Fruit fly (Drosophila melanogaster) whole organism, pupa: Measurements from ENCODE around the gene Lamtor3.

Source experiments
- CG10348 ChIP-seq: fragments of 200-800 bp; sonication (Bioruptor generic); IDR thresholded peaks from 2 replicates; pipeline ENCODE4 v1.3.6; 2022; ENCODE audit warnings: missing biosample characterization, missing genetic modification characterization
- CG12605 ChIP-seq: fragments of 200-800 bp; sonication (Bioruptor generic); IDR thresholded peaks from 2 replicates; pipeline ENCODE4 v1.3.6; 2022; ENCODE audit warnings: missing biosample characterization, missing genetic modification characterization
- CG14655 ChIP-seq: fragments of 200-800 bp; sonication (Bioruptor generic); optimal IDR thresholded peaks from 3 replicates; lab custom pipeline; 2017; ENCODE audit warnings: mild to moderate bottlenecking, missing biosample characterization, missing genetic modification reagents, missing genetic modification characterization
- CG32121 ChIP-seq: fragments of 200-800 bp; sonication (Bioruptor generic); IDR thresholded peaks from 2 replicates; pipeline ENCODE4 v1.3.6; 2022; ENCODE audit warnings: missing biosample characterization, missing genetic modification characterization
- CG34367 ChIP-seq: fragments of 200-800 bp; sonication (Bioruptor generic); optimal IDR thresholded peaks from 2 replicates; lab custom pipeline; 2018; ENCODE audit warnings: missing biosample characterization, mild to moderate bottlenecking, missing genetic modification characterization
- CG4496 ChIP-seq: fragments of 200-800 bp; sonication (Bioruptor generic); IDR thresholded peaks from 3 replicates; pipeline ENCODE4 v1.3.6; 2022; ENCODE audit warnings: missing biosample characterization, missing genetic modification characterization
- CG8301 ChIP-seq: fragments of 200-800 bp; sonication (Bioruptor generic); optimal IDR thresholded peaks from 2 replicates; lab custom pipeline; 2018; ENCODE audit warnings: missing biosample characterization, mild to moderate bottlenecking, missing genetic modification characterization
- EcR ChIP-seq: fragments of 200-800 bp; sonication (Bioruptor generic); optimal IDR thresholded peaks from 3 replicates; lab custom pipeline; 2019; ENCODE audit warnings: missing biosample characterization, missing genetic modification characterization, mild to moderate bottlenecking, moderate library complexity, missing genetic modification reagents
- Pif1A ChIP-seq: fragments of 200-800 bp; sonication (Bioruptor generic); optimal IDR thresholded peaks from 3 replicates; lab custom pipeline; 2016; ENCODE audit warnings: missing biosample characterization, missing genetic modification characterization
- fd96Ca ChIP-seq: fragments of 200-800 bp; sonication (Bioruptor generic); IDR thresholded peaks from 3 replicates; pipeline ENCODE4 v1.3.6; 2022; ENCODE audit warnings: missing biosample characterization, missing genetic modification characterization
- gl ChIP-seq: fragments of 200-800 bp; sonication (Bioruptor generic); optimal IDR thresholded peaks from 2 replicates; lab custom pipeline; 2018; ENCODE audit warnings: missing biosample characterization, mild to moderate bottlenecking, missing genetic modification characterization

dm6 chr2L:17477710-17478109, 3.3 kb upstream of the Lamtor3 start, which contains the start of gene cass:
- TF ChIP-seq CG34367 (tag; lab: Kevin White, UChicago) (no peak), fd96Ca (GFP tag; lab: Robert Waterston, UW) (no peak), Pif1A (no peak), gl (tag; lab: Kevin White, UChicago) (no peak), CG32121 (GFP tag; lab: Robert Waterston, UW) (no peak), CG4496 (no peak), EcR (no peak), CG10348 (GFP tag; lab: Robert Waterston, UW) (no peak), CG8301 (no peak), CG14655 (no peak), CG12605 (GFP tag; lab: Robert Waterston, UW) (no peak)
